Fruit fly (Drosophila melanogaster) whole organism, embryonic: ENCODE results near the gene sunn.

Experiments used
- Ada2b ChIP-seq: fragments of 200-800 bp; sonication (Bioruptor generic); IDR thresholded peaks from 2 replicates; pipeline ENCODE4 v1.3.6; 2022; ENCODE audit warnings: missing biosample characterization, missing genetic modification characterization
- Bdp1 ChIP-seq: fragments of 200-800 bp; sonication (Bioruptor generic); optimal IDR thresholded peaks from 3 replicates; lab custom pipeline; 2016; ENCODE audit warnings: missing biosample characterization, missing genetic modification characterization
- Bteb2 ChIP-seq: fragments of 200-800 bp; sonication (Bioruptor generic); optimal IDR thresholded peaks from 2 replicates; lab custom pipeline; 2016; ENCODE audit warnings: missing biosample characterization, missing genetic modification characterization
- CG10654 ChIP-seq: fragments of 200-800 bp; sonication (Bioruptor generic); optimal IDR thresholded peaks from 2 replicates; lab custom pipeline; 2016; ENCODE audit warnings: missing biosample characterization, missing genetic modification characterization
- CG12236 ChIP-seq: fragments of 200-800 bp; sonication (Bioruptor generic); optimal IDR thresholded peaks from 2 replicates; lab custom pipeline; 2016; ENCODE audit warnings: missing biosample characterization, missing genetic modification characterization
- CG13287 ChIP-seq: fragments of 200-800 bp; sonication (Bioruptor generic); IDR thresholded peaks from 2 replicates; pipeline ENCODE4 v1.3.6; 2022; ENCODE audit warnings: missing biosample characterization, missing genetic modification characterization; ENCODE audit not compliant: partially characterized antibody
- CG14441 ChIP-seq: fragments of 200-800 bp; sonication (Bioruptor generic); IDR thresholded peaks from 2 replicates; pipeline ENCODE4 v1.3.6; 2022; ENCODE audit warnings: missing biosample characterization, missing genetic modification characterization
- CG15514 ChIP-seq: fragments of 200-800 bp; sonication (Bioruptor generic); optimal IDR thresholded peaks from 3 replicates; lab custom pipeline; 2017; ENCODE audit warnings: missing biosample characterization, missing genetic modification characterization, mild to moderate bottlenecking, moderate library complexity, missing genetic modification reagents
- CG16813 ChIP-seq: fragments of 200-800 bp; sonication (Bioruptor generic); IDR thresholded peaks from 3 replicates; pipeline ENCODE4 v1.3.6; 2022; ENCODE audit warnings: missing biosample characterization, missing genetic modification characterization; ENCODE audit not compliant: partially characterized antibody
- CG17912 ChIP-seq: fragments of 200-800 bp; sonication (Bioruptor generic); optimal IDR thresholded peaks from 2 replicates; lab custom pipeline; 2018; ENCODE audit warnings: missing biosample characterization, mild to moderate bottlenecking, missing genetic modification characterization
- CG2120 ChIP-seq: fragments of 200-800 bp; sonication (Bioruptor generic); optimal IDR thresholded peaks from 3 replicates; lab custom pipeline; 2016; ENCODE audit warnings: missing biosample characterization, missing genetic modification characterization
- CG30431 ChIP-seq: fragments of 200-800 bp; sonication (Bioruptor generic); optimal IDR thresholded peaks from 2 replicates; lab custom pipeline; 2017; ENCODE audit warnings: missing biosample characterization, missing genetic modification characterization
- CG31441 ChIP-seq: fragments of 200-800 bp; sonication (Bioruptor generic); IDR thresholded peaks from 2 replicates; pipeline ENCODE4 v1.3.6; 2022; ENCODE audit warnings: missing biosample characterization, missing genetic modification characterization
- CG33213 ChIP-seq: fragments of 200-800 bp; sonication (Bioruptor generic); optimal IDR thresholded peaks from 3 replicates; lab custom pipeline; 2016; ENCODE audit warnings: missing biosample characterization, missing genetic modification characterization
- CG33557 ChIP-seq: fragments of 200-800 bp; sonication (Bioruptor generic); optimal IDR thresholded peaks from 2 replicates; lab custom pipeline; 2019; ENCODE audit warnings: missing biosample characterization, mild to moderate bottlenecking, missing genetic modification characterization, moderate library complexity
- CG4424 ChIP-seq: fragments of 200-800 bp; sonication (Bioruptor generic); optimal IDR thresholded peaks from 3 replicates; lab custom pipeline; 2016; ENCODE audit warnings: missing biosample characterization, missing genetic modification characterization
- CG4617 ChIP-seq: fragments of 200-800 bp; sonication (Bioruptor generic); optimal IDR thresholded peaks from 3 replicates; lab custom pipeline; 2016; ENCODE audit warnings: missing biosample characterization, missing genetic modification characterization, borderline replicate concordance
- CG4730 ChIP-seq: fragments of 200-800 bp; sonication (Bioruptor generic); IDR thresholded peaks from 2 replicates; pipeline ENCODE4 v1.3.6; 2022; ENCODE audit warnings: missing biosample characterization, missing genetic modification characterization
- CG6689 ChIP-seq: fragments of 200-800 bp; sonication (Bioruptor generic); IDR thresholded peaks from 2 replicates; pipeline ENCODE4 v1.3.6; 2022; ENCODE audit warnings: missing biosample characterization, missing genetic modification characterization
- CG6791 ChIP-seq: fragments of 200-800 bp; sonication (Bioruptor generic); IDR thresholded peaks from 3 replicates; pipeline ENCODE4 v1.3.6; 2022; ENCODE audit warnings: missing biosample characterization, missing genetic modification characterization; ENCODE audit not compliant: partially characterized antibody
- CG8281 ChIP-seq: fragments of 200-800 bp; sonication (Bioruptor generic); optimal IDR thresholded peaks from 2 replicates; lab custom pipeline; 2018; ENCODE audit warnings: missing biosample characterization, mild to moderate bottlenecking, missing genetic modification characterization, moderate library complexity
- CG8388 ChIP-seq: fragments of 200-800 bp; sonication (Bioruptor generic); optimal IDR thresholded peaks from 2 replicates; lab custom pipeline; 2019; ENCODE audit warnings: missing biosample characterization, mild to moderate bottlenecking, missing genetic modification characterization, moderate library complexity
- Dip2 ChIP-seq: fragments of 200-800 bp; sonication (Bioruptor generic); IDR thresholded peaks from 2 replicates; pipeline ENCODE4 v1.3.6; 2022; ENCODE audit warnings: missing biosample characterization, missing genetic modification characterization
- Dip3 ChIP-seq: fragments of 200-800 bp; sonication (Bioruptor generic); optimal IDR thresholded peaks from 3 replicates; lab custom pipeline; 2016; ENCODE audit warnings: missing biosample characterization, missing genetic modification characterization
- Eip74EF ChIP-seq, 2 experiments: fragments of 200-800 bp in 1 of 2; fragments of >200 bp in 1 of 2; sonication (Bioruptor generic) in 1 of 2; optimal IDR thresholded peaks; 2 replicates each; lab custom pipeline; 2017 to 2019; ENCODE audit warnings: missing biosample characterization in 2 of 2, missing genetic modification characterization in 2 of 2, mild to moderate bottlenecking in 1 of 2, moderate library complexity in 1 of 2
- Elba2 ChIP-seq: fragments of 200-800 bp; sonication (Bioruptor generic); optimal IDR thresholded peaks from 3 replicates; lab custom pipeline; 2016; ENCODE audit warnings: missing biosample characterization, missing genetic modification characterization
- HLH54F ChIP-seq: fragments of 200-800 bp; sonication (Bioruptor generic); optimal IDR thresholded peaks from 3 replicates; lab custom pipeline; 2016; ENCODE audit warnings: missing biosample characterization, missing genetic modification characterization
- Kr ChIP-seq: fragments of 200-800 bp; sonication (Bioruptor generic); optimal IDR thresholded peaks from 2 replicates; lab custom pipeline; 2017; ENCODE audit warnings: missing biosample characterization, mild to moderate bottlenecking, missing genetic modification characterization
- MTF-1 ChIP-seq: fragments of 200-800 bp; sonication (Bioruptor generic); optimal IDR thresholded peaks from 2 replicates; lab custom pipeline; 2018; ENCODE audit warnings: missing biosample characterization, mild to moderate bottlenecking, missing genetic modification characterization, borderline replicate concordance
- Six4 ChIP-seq: fragments of 200-800 bp; sonication (Bioruptor generic); optimal IDR thresholded peaks from 2 replicates; lab custom pipeline; 2016; ENCODE audit warnings: missing biosample characterization, missing genetic modification characterization
- Sox102F ChIP-seq: fragments of 200-800 bp; sonication (Bioruptor generic); optimal IDR thresholded peaks from 2 replicates; lab custom pipeline; 2018; ENCODE audit warnings: missing biosample characterization, mild to moderate bottlenecking, missing genetic modification characterization, moderate library complexity
- TFAM ChIP-seq: fragments of 200-800 bp; sonication (Bioruptor generic); optimal IDR thresholded peaks from 2 replicates; lab custom pipeline; 2017; ENCODE audit warnings: missing biosample characterization, missing genetic modification characterization, inconsistent platforms
- aop ChIP-seq: fragments of 200-800 bp; sonication (Bioruptor generic); IDR thresholded peaks from 2 replicates; pipeline ENCODE4 v1.3.6; 2022; ENCODE audit warnings: missing biosample characterization, missing genetic modification characterization
- bab2 ChIP-seq: fragments of 200-800 bp; sonication (Bioruptor generic); optimal IDR thresholded peaks from 2 replicates; lab custom pipeline; 2016; ENCODE audit warnings: missing biosample characterization, missing genetic modification characterization
- ftz-f1 ChIP-seq: fragments of 200-800 bp; sonication (Bioruptor generic); optimal IDR thresholded peaks from 2 replicates; lab custom pipeline; 2016; ENCODE audit warnings: missing biosample characterization, missing genetic modification characterization
- gsb-n ChIP-seq: fragments of 200-800 bp; sonication (Bioruptor generic); optimal IDR thresholded peaks from 3 replicates; lab custom pipeline; 2018; ENCODE audit warnings: missing biosample characterization, mild to moderate bottlenecking, missing genetic modification characterization
- lab ChIP-seq: fragments of 200-800 bp; sonication (Bioruptor generic); optimal IDR thresholded peaks from 3 replicates; lab custom pipeline; 2017; ENCODE audit warnings: missing biosample characterization, missing genetic modification characterization, mild to moderate bottlenecking, moderate library complexity, missing genetic modification reagents
- oc ChIP-seq: fragments of 200-800 bp; sonication (Bioruptor generic); optimal IDR thresholded peaks from 2 replicates; lab custom pipeline; 2018; ENCODE audit warnings: missing biosample characterization, mild to moderate bottlenecking, missing genetic modification characterization, moderate library complexity
- pfk ChIP-seq: fragments of 200-800 bp; sonication (Bioruptor generic); optimal IDR thresholded peaks from 2 replicates; lab custom pipeline; 2018; ENCODE audit warnings: missing biosample characterization, mild to moderate bottlenecking, missing genetic modification characterization, moderate library complexity
- pros ChIP-seq: fragments of 200-800 bp; sonication (Bioruptor generic); optimal IDR thresholded peaks from 3 replicates; lab custom pipeline; 2019; ENCODE audit warnings: missing biosample characterization, mild to moderate bottlenecking, missing genetic modification characterization, moderate library complexity
- repo ChIP-seq: fragments of 200-800 bp; sonication (Bioruptor generic); optimal IDR thresholded peaks from 2 replicates; lab custom pipeline; 2016; ENCODE audit warnings: missing biosample characterization, missing genetic modification characterization
- run ChIP-seq: fragments of 200-800 bp; sonication (Bioruptor generic); optimal IDR thresholded peaks from 3 replicates; lab custom pipeline; 2018; ENCODE audit warnings: missing biosample characterization, mild to moderate bottlenecking, missing genetic modification characterization
- salm ChIP-seq: fragments of 200-800 bp; sonication (Bioruptor generic); optimal IDR thresholded peaks from 2 replicates; lab custom pipeline; 2018; ENCODE audit warnings: missing biosample characterization, mild to moderate bottlenecking, missing genetic modification characterization
- sd ChIP-seq: fragments of 200-800 bp; sonication (Bioruptor generic); optimal IDR thresholded peaks from 3 replicates; lab custom pipeline; 2018; ENCODE audit warnings: missing biosample characterization, mild to moderate bottlenecking, missing genetic modification characterization, moderate library complexity
- sug ChIP-seq: fragments of 200-800 bp; optimal IDR thresholded peaks from 2 replicates; lab custom pipeline; 2019; ENCODE audit warnings: missing biosample characterization, mild to moderate bottlenecking, missing genetic modification characterization, moderate library complexity
- tll ChIP-seq, 2 experiments: fragments of 200-800 bp in 1 of 2; fragments of >200 bp in 1 of 2; sonication (Bioruptor generic) in 1 of 2; optimal IDR thresholded peaks; 2 replicates each; lab custom pipeline; 2017 to 2019; ENCODE audit warnings: missing biosample characterization in 2 of 2, missing genetic modification characterization in 2 of 2, mild to moderate bottlenecking in 1 of 2, moderate library complexity in 1 of 2
- tna ChIP-seq: fragments of 200-800 bp; sonication (Bioruptor generic); IDR thresholded peaks from 2 replicates; pipeline ENCODE4 v1.3.6; 2022; ENCODE audit warnings: missing biosample characterization, missing genetic modification characterization; ENCODE audit not compliant: partially characterized antibody
- twi ChIP-seq: fragments of 200-800 bp; optimal IDR thresholded peaks from 2 replicates; lab custom pipeline; 2019; ENCODE audit warnings: missing biosample characterization, mild to moderate bottlenecking, missing genetic modification characterization, moderate library complexity

sunn gene

dm6 chr3L:11683819-11684521 is 44.2 kb upstream of the sunn start, which contains the start of gene Sugb (continued):
- TF ChIP-seq CG8281 (tag; lab: Kevin White, UChicago): no peak
- TF ChIP-seq Bteb2: peak; percentile 74
- peak; percentile 26 for TF ChIP-seq run (tag; lab: Kevin White, UChicago)
- peak; percentile 26 for TF ChIP-seq salm (tag; lab: Kevin White, UChicago)
- no peak for TF ChIP-seq repo (GFP tag; lab: Kevin White, UChicago)
- peak; percentile 86 for TF ChIP-seq sug (tag; lab: Kevin White, UChicago)
- TF ChIP-seq Dip2 (GFP tag; lab: Robert Waterston, UW): no peak
- TF ChIP-seq Elba2 (GFP tag; lab: Kevin White, UChicago): peak; percentile 0
- TF ChIP-seq HLH54F (GFP tag; lab: Kevin White, UChicago): peak; percentile 58
- peak; percentile 33 for TF ChIP-seq CG10654 (GFP tag; lab: Kevin White, UChicago)
- TF ChIP-seq tna (GFP tag; lab: Robert Waterston, UW): no peak
- peak; percentile 7; the same call in 1 of the 2 replicates for TF ChIP-seq CG4730 (GFP tag; lab: Robert Waterston, UW)
- TF ChIP-seq CG4617 (GFP tag; lab: Kevin White, UChicago): peak; percentile 52
- TF ChIP-seq bab2: peak; percentile 68
- TF ChIP-seq sd: peak; percentile 36
- TF ChIP-seq pros (GFP tag; lab: Kevin White, UChicago): peak; percentile 16
- TF ChIP-seq CG15514 (GFP tag; lab: Kevin White, UChicago): peak; percentile 74
- no peak for TF ChIP-seq MTF-1
- TF ChIP-seq CG30431: no peak
- TF ChIP-seq CG12236 (GFP tag; lab: Kevin White, UChicago): no peak
- TF ChIP-seq Kr (GFP tag; lab: Kevin White, UChicago): no peak
- peak; percentile 46 for TF ChIP-seq Dip3
- TF ChIP-seq gsb-n (tag; lab: Kevin White, UChicago): no peak
- no peak; the same call in 1 of the 2 replicates for TF ChIP-seq Ada2b (GFP tag; lab: Robert Waterston, UW)
- peak; percentile 42 for TF ChIP-seq Sox102F (GFP tag; lab: Kevin White, UChicago)
- TF ChIP-seq pfk (GFP tag; lab: Kevin White, UChicago): peak; percentile 36
- peak; percentile 77 for TF ChIP-seq lab (GFP tag; lab: Kevin White, UChicago)
- no peak for TF ChIP-seq CG17912 (GFP tag; lab: Kevin White, UChicago)
- peak; percentile 4 for TF ChIP-seq CG33557 (GFP tag; lab: Kevin White, UChicago)
- no peak for TF ChIP-seq aop (GFP tag; lab: Robert Waterston, UW)
- TF ChIP-seq CG33213 (GFP tag; lab: Kevin White, UChicago): peak; percentile 24
- peak; percentile 36 for TF ChIP-seq CG8388 (GFP tag; lab: Kevin White, UChicago)
- TF ChIP-seq tll (GFP tag; optimal IDR thresholded peaks at IDR 0.05; lab: Kevin White, UChicago): no peak
- TF ChIP-seq CG2120 (GFP tag; lab: Kevin White, UChicago): peak; percentile 91
- peak; percentile 28; the same call in 1 of the 2 replicates for TF ChIP-seq CG31441
- TF ChIP-seq TFAM (GFP tag; lab: Kevin White, UChicago): no peak
- TF ChIP-seq CG4424: peak; percentile 15
- TF ChIP-seq twi: no peak
- TF ChIP-seq CG6689 (GFP tag; lab: Robert Waterston, UW): no peak
- TF ChIP-seq CG6791: no peak
- TF ChIP-seq ftz-f1 (GFP tag; lab: Kevin White, UChicago): no peak
- TF ChIP-seq Bdp1 (GFP tag; lab: Kevin White, UChicago): peak; percentile 35
- peak; percentile 52 for TF ChIP-seq CG16813 (GFP tag; lab: Robert Waterston, UW)
- TF ChIP-seq CG14441 (GFP tag; lab: Robert Waterston, UW): peak; percentile 57
- TF ChIP-seq Eip74EF (GFP tag; optimal IDR thresholded peaks at IDR 0.05; lab: Kevin White, UChicago): peak in 1 of 2 experiments; percentile 58
- peak; percentile 87 for TF ChIP-seq CG13287
- TF ChIP-seq oc (tag; lab: Kevin White, UChicago): no peak
- TF ChIP-seq Six4 (GFP tag; lab: Kevin White, UChicago): no peak
